Fruit fly (Drosophila melanogaster) whole organism, embryonic: ENCODE results near the gene mAcon1.

ENCODE experiments used
- Ada2b ChIP-seq: fragments of 200-800 bp; sonication (Bioruptor generic); IDR thresholded peaks from 2 replicates; pipeline ENCODE4 v1.3.6; 2022; ENCODE audit warnings: missing biosample characterization, missing genetic modification characterization
- B-H2 ChIP-seq: fragments of 200-800 bp; sonication (Bioruptor generic); optimal IDR thresholded peaks from 2 replicates; lab custom pipeline; 2018; ENCODE audit warnings: missing biosample characterization, mild to moderate bottlenecking, missing genetic modification characterization
- CG10321 ChIP-seq: fragments of 200-800 bp; sonication (Bioruptor generic); IDR thresholded peaks from 2 replicates; pipeline ENCODE4 v1.3.6; 2022; ENCODE audit warnings: missing biosample characterization, missing genetic modification characterization
- CG10979 ChIP-seq: fragments of 200-800 bp; sonication (Bioruptor generic); optimal IDR thresholded peaks from 2 replicates; lab custom pipeline; 2018; ENCODE audit warnings: missing biosample characterization, mild to moderate bottlenecking, missing genetic modification characterization, moderate library complexity
- CG1233 ChIP-seq: fragments of 200-800 bp; sonication (Bioruptor generic); optimal IDR thresholded peaks from 4 replicates; lab custom pipeline; 2018; ENCODE audit warnings: missing biosample characterization, mild to moderate bottlenecking, missing genetic modification characterization
- CG12391 ChIP-seq: fragments of 200-800 bp; sonication (Bioruptor generic); optimal IDR thresholded peaks from 3 replicates; lab custom pipeline; 2018; ENCODE audit warnings: missing biosample characterization, mild to moderate bottlenecking, missing genetic modification characterization, moderate library complexity
- CG13123 ChIP-seq: fragments of 200-800 bp; sonication (Bioruptor generic); optimal IDR thresholded peaks from 2 replicates; lab custom pipeline; 2016; ENCODE audit warnings: missing biosample characterization, missing genetic modification characterization
- CG15479 ChIP-seq: fragments of 200-800 bp; sonication (Bioruptor generic); optimal IDR thresholded peaks from 3 replicates; lab custom pipeline; 2019; ENCODE audit warnings: missing biosample characterization, mild to moderate bottlenecking, missing genetic modification characterization, moderate library complexity
- CG15696 ChIP-seq: fragments of 200-800 bp; sonication (Bioruptor generic); optimal IDR thresholded peaks from 2 replicates; lab custom pipeline; 2019; ENCODE audit warnings: missing biosample characterization, mild to moderate bottlenecking, missing genetic modification characterization, moderate library complexity
- CG17361 ChIP-seq: fragments of 200-800 bp; sonication (Bioruptor generic); IDR thresholded peaks from 3 replicates; pipeline ENCODE4 v1.3.6; 2022; ENCODE audit warnings: missing biosample characterization, missing genetic modification characterization
- CG18262 ChIP-seq: fragments of 200-800 bp; optimal IDR thresholded peaks from 3 replicates; lab custom pipeline; 2019; ENCODE audit warnings: missing biosample characterization, mild to moderate bottlenecking, missing genetic modification characterization, moderate library complexity
- CG18599 ChIP-seq: fragments of 200-800 bp; sonication (Bioruptor generic); optimal IDR thresholded peaks from 3 replicates; lab custom pipeline; 2017; ENCODE audit warnings: missing biosample characterization, missing genetic modification characterization, mild to moderate bottlenecking, moderate library complexity, missing genetic modification reagents
- CG18764 ChIP-seq: fragments of 200-800 bp; sonication (Bioruptor generic); optimal IDR thresholded peaks from 3 replicates; lab custom pipeline; 2016; ENCODE audit warnings: missing biosample characterization, missing genetic modification characterization
- CG4404 ChIP-seq: fragments of 200-800 bp; sonication (Bioruptor generic); IDR thresholded peaks from 2 replicates; pipeline ENCODE4 v1.3.6; 2022; ENCODE audit warnings: missing biosample characterization, missing genetic modification characterization
- CG6689 ChIP-seq: fragments of 200-800 bp; sonication (Bioruptor generic); IDR thresholded peaks from 2 replicates; pipeline ENCODE4 v1.3.6; 2022; ENCODE audit warnings: missing biosample characterization, missing genetic modification characterization
- CG6813 ChIP-seq: fragments of 200-800 bp; sonication (Bioruptor generic); optimal IDR thresholded peaks from 2 replicates; lab custom pipeline; 2017; ENCODE audit warnings: missing biosample characterization, missing genetic modification characterization, mild to moderate bottlenecking, moderate library complexity, missing genetic modification reagents
- CG7357 ChIP-seq: fragments of 200-800 bp; sonication (Bioruptor generic); IDR thresholded peaks from 3 replicates; pipeline ENCODE4 v1.3.6; 2022; ENCODE audit warnings: missing biosample characterization, missing genetic modification characterization
- CG9437 ChIP-seq: fragments of 200-800 bp; sonication (Bioruptor generic); optimal IDR thresholded peaks from 2 replicates; lab custom pipeline; 2018; ENCODE audit warnings: missing biosample characterization, mild to moderate bottlenecking, missing genetic modification characterization
- CG9727 ChIP-seq: fragments of 200-800 bp; sonication (Bioruptor generic); optimal IDR thresholded peaks from 3 replicates; lab custom pipeline; 2017; ENCODE audit warnings: missing biosample characterization, mild to moderate bottlenecking, missing genetic modification characterization
- Chrac-16 ChIP-seq: fragments of 200-800 bp; sonication (Bioruptor generic); optimal IDR thresholded peaks from 3 replicates; lab custom pipeline; 2016; ENCODE audit warnings: missing biosample characterization, missing genetic modification characterization
- Dip2 ChIP-seq: fragments of 200-800 bp; sonication (Bioruptor generic); IDR thresholded peaks from 2 replicates; pipeline ENCODE4 v1.3.6; 2022; ENCODE audit warnings: missing biosample characterization, missing genetic modification characterization
- E2f1 ChIP-seq: fragments of 200-800 bp; sonication (Bioruptor generic); IDR thresholded peaks from 2 replicates; pipeline ENCODE4 v1.3.6; 2022; ENCODE audit warnings: missing biosample characterization, missing genetic modification characterization
- E2f2 ChIP-seq: fragments of 200-800 bp; sonication (Bioruptor generic); IDR thresholded peaks from 2 replicates; pipeline ENCODE4 v1.3.6; 2022; ENCODE audit warnings: missing biosample characterization, missing genetic modification characterization
- GATAe ChIP-seq: fragments of 200-800 bp; sonication (Bioruptor generic); conservative IDR thresholded peaks from 2 replicates; pipeline ENCODE4 v1.3.6; 2022; ENCODE audit warnings: missing biosample characterization, missing genetic modification characterization
- Hmr ChIP-seq: fragments of 200-800 bp; sonication (Bioruptor generic); optimal IDR thresholded peaks from 3 replicates; lab custom pipeline; 2017; ENCODE audit warnings: mild to moderate bottlenecking, missing biosample characterization, missing genetic modification reagents, missing genetic modification characterization
- Lpt ChIP-seq: fragments of >200 bp; optimal IDR thresholded peaks from 2 replicates; lab custom pipeline; 2018; ENCODE audit warnings: missing biosample characterization, missing genetic modification characterization
- Mes4 ChIP-seq: fragments of 200-800 bp; sonication (Bioruptor generic); optimal IDR thresholded peaks from 2 replicates; lab custom pipeline; 2016; ENCODE audit warnings: missing biosample characterization, missing genetic modification characterization
- NC2α ChIP-seq: fragments of 200-800 bp; sonication (Bioruptor generic); optimal IDR thresholded peaks from 2 replicates; lab custom pipeline; 2016; ENCODE audit warnings: missing biosample characterization, missing genetic modification characterization
- NK7.1 ChIP-seq: fragments of 200-800 bp; sonication (Bioruptor generic); optimal IDR thresholded peaks from 3 replicates; lab custom pipeline; 2016; ENCODE audit warnings: missing biosample characterization, missing genetic modification characterization
- TFAM ChIP-seq: fragments of 200-800 bp; sonication (Bioruptor generic); optimal IDR thresholded peaks from 2 replicates; lab custom pipeline; 2017; ENCODE audit warnings: missing biosample characterization, missing genetic modification characterization, inconsistent platforms
- Tbp ChIP-seq: fragments of >200 bp; optimal IDR thresholded peaks from 2 replicates; lab custom pipeline; 2018; ENCODE audit warnings: missing biosample characterization, missing genetic modification characterization
- ap ChIP-seq: fragments of 200-800 bp; sonication (Bioruptor generic); IDR thresholded peaks from 2 replicates; pipeline ENCODE4 v1.3.6; 2022; ENCODE audit warnings: missing biosample characterization, missing genetic modification characterization
- ash1 ChIP-seq: fragments of 200-800 bp; sonication (Bioruptor generic); optimal IDR thresholded peaks from 2 replicates; lab custom pipeline; 2018; ENCODE audit warnings: missing biosample characterization, mild to moderate bottlenecking, missing genetic modification characterization
- cad ChIP-seq: fragments of >200 bp; optimal IDR thresholded peaks from 2 replicates; lab custom pipeline; 2017; ENCODE audit warnings: missing biosample characterization, missing genetic modification characterization
- dan ChIP-seq: fragments of 200-800 bp; sonication (Bioruptor generic); IDR thresholded peaks from 2 replicates; pipeline ENCODE4 v1.3.6; 2022; ENCODE audit warnings: missing biosample characterization, missing genetic modification characterization
- dm ChIP-seq: fragments of 200-800 bp; sonication (Bioruptor generic); optimal IDR thresholded peaks from 3 replicates; lab custom pipeline; 2016; ENCODE audit warnings: missing biosample characterization, missing genetic modification characterization
- dmrt99B ChIP-seq: fragments of 200-800 bp; sonication (Bioruptor generic); optimal IDR thresholded peaks from 2 replicates; lab custom pipeline; 2018; ENCODE audit warnings: missing biosample characterization, mild to moderate bottlenecking, missing genetic modification characterization, moderate library complexity
- gcm ChIP-seq: fragments of 200-800 bp; sonication (Bioruptor generic); optimal IDR thresholded peaks from 2 replicates; lab custom pipeline; 2019; ENCODE audit warnings: missing biosample characterization, mild to moderate bottlenecking, missing genetic modification characterization, moderate library complexity
- grn ChIP-seq: fragments of 200-800 bp; sonication (Bioruptor generic); optimal IDR thresholded peaks from 3 replicates; lab custom pipeline; 2017; ENCODE audit warnings: missing biosample characterization, missing genetic modification characterization
- gsb-n ChIP-seq: fragments of 200-800 bp; sonication (Bioruptor generic); optimal IDR thresholded peaks from 3 replicates; lab custom pipeline; 2018; ENCODE audit warnings: missing biosample characterization, mild to moderate bottlenecking, missing genetic modification characterization
- ham ChIP-seq: fragments of 200-800 bp; sonication (Bioruptor generic); IDR thresholded peaks from 2 replicates; pipeline ENCODE4 v1.3.6; 2022; ENCODE audit warnings: missing biosample characterization, missing genetic modification characterization
- jigr1 ChIP-seq: fragments of 200-800 bp; sonication (Bioruptor generic); IDR thresholded peaks from 3 replicates; pipeline ENCODE4 v1.3.6; 2022; ENCODE audit warnings: missing biosample characterization, missing genetic modification characterization
- lbe ChIP-seq: fragments of 200-800 bp; sonication (Bioruptor generic); optimal IDR thresholded peaks from 2 replicates; lab custom pipeline; 2016; ENCODE audit warnings: missing biosample characterization, mild to moderate bottlenecking, missing genetic modification characterization
- lov ChIP-seq, 2 experiments: fragments of 200-800 bp in 1 of 2; fragments of >200 bp in 1 of 2; sonication (Bioruptor generic) in 1 of 2; IDR thresholded peaks in 1 of 2; optimal IDR thresholded peaks in 1 of 2; 2 replicates in 1 of 2; 3 replicates in 1 of 2; pipeline versions ENCODE4 v1.3.6 to Lab custom; 2017 to 2022; ENCODE audit warnings: missing biosample characterization in 1 of 2, missing genetic modification characterization in 1 of 2
- nau ChIP-seq: fragments of 200-800 bp; sonication (Bioruptor generic); optimal IDR thresholded peaks from 3 replicates; lab custom pipeline; 2017; ENCODE audit warnings: missing biosample characterization, mild to moderate bottlenecking, missing genetic modification characterization, missing genetic modification reagents
- nerfin-1 ChIP-seq: fragments of 200-800 bp; sonication (Bioruptor generic); optimal IDR thresholded peaks from 3 replicates; lab custom pipeline; 2019; ENCODE audit warnings: missing biosample characterization, mild to moderate bottlenecking, missing genetic modification characterization, moderate library complexity
- nerfin-2 ChIP-seq: fragments of 200-800 bp; sonication (Bioruptor generic); IDR thresholded peaks from 2 replicates; pipeline ENCODE4 v1.3.6; 2022; ENCODE audit warnings: missing biosample characterization, missing genetic modification characterization; ENCODE audit not compliant: partially characterized antibody
- pita ChIP-seq: fragments of 200-800 bp; sonication (Bioruptor generic); optimal IDR thresholded peaks from 2 replicates; lab custom pipeline; 2017; ENCODE audit warnings: missing biosample characterization, mild to moderate bottlenecking, missing genetic modification characterization
- psq ChIP-seq: fragments of 200-800 bp; sonication (Bioruptor generic); optimal IDR thresholded peaks from 2 replicates; lab custom pipeline; 2017; ENCODE audit warnings: missing biosample characterization, missing genetic modification characterization
- tap ChIP-seq: fragments of 200-800 bp; optimal IDR thresholded peaks from 3 replicates; lab custom pipeline; 2019; ENCODE audit warnings: missing biosample characterization, mild to moderate bottlenecking, missing genetic modification characterization, moderate library complexity
- z ChIP-seq: fragments of 200-800 bp; sonication (Bioruptor generic); IDR thresholded peaks from 3 replicates; pipeline ENCODE4 v1.3.6; 2022; ENCODE audit warnings: missing biosample characterization, missing genetic modification characterization

Gene mAcon1

dm6 chr2L:21158554-21158953, 9.8 kb upstream of the mAcon1 start, which contains the start of the genes Coq3 and Pld3 (continued):
- TF ChIP-seq CG9727 (GFP tag; lab: Kevin White, UChicago), result peak; percentile 77
- TF ChIP-seq CG15479 (GFP tag; lab: Kevin White, UChicago), result peak; percentile 15
- no peak for TF ChIP-seq Tbp
- TF ChIP-seq lbe (GFP tag; lab: Kevin White, UChicago), result peak; percentile 96
- TF ChIP-seq Hmr (GFP tag; lab: Kevin White, UChicago), result peak; percentile 89
- TF ChIP-seq NK7.1 (GFP tag; lab: Kevin White, UChicago), result peak; percentile 0
- TF ChIP-seq Lpt, result no peak
- TF ChIP-seq pita, result no peak
- no peak for TF ChIP-seq nau
- TF ChIP-seq CG13123 (GFP tag; lab: Kevin White, UChicago), result peak; percentile 57
- TF ChIP-seq dmrt99B, result peak; percentile 86
- no peak for TF ChIP-seq NC2α (GFP tag; lab: Kevin White, UChicago)
- peak; percentile 80 for TF ChIP-seq CG10979 (tag; lab: Kevin White, UChicago)
- no peak for TF ChIP-seq dan (GFP tag; lab: Robert Waterston, UW)
- TF ChIP-seq dm (GFP tag; lab: Kevin White, UChicago), result no peak
- peak; percentile 87 for TF ChIP-seq CG17361
- TF ChIP-seq Mes4, result peak; percentile 23
- TF ChIP-seq CG18599 (GFP tag; lab: Kevin White, UChicago), result peak; percentile 93
- no peak for TF ChIP-seq GATAe
- TF ChIP-seq lov (optimal IDR thresholded peaks at IDR 0.05; lab: Kevin White, UChicago), result no peak
- peak; percentile 80; the same call in 1 of the 3 replicates for TF ChIP-seq lov (GFP tag; IDR thresholded peaks at IDR 0.05; lab: Robert Waterston, UW)
- TF ChIP-seq tap (tag; lab: Kevin White, UChicago), result peak; percentile 72
- TF ChIP-seq gsb-n (tag; lab: Kevin White, UChicago), result peak; percentile 61
- peak; percentile 37 for TF ChIP-seq ash1 (GFP tag; lab: Kevin White, UChicago)
- no peak for TF ChIP-seq nerfin-2 (GFP tag; lab: Robert Waterston, UW)
- 0 out of 2 replicates have a peak, but pooled peaks have one; percentile 23 for TF ChIP-seq CG10321 (GFP tag; lab: Robert Waterston, UW)
- TF ChIP-seq CG12391 (tag; lab: Kevin White, UChicago), result peak; percentile 86
- no peak for TF ChIP-seq ham (GFP tag; lab: Robert Waterston, UW)
- peak; percentile 67 for TF ChIP-seq gcm (GFP tag; lab: Kevin White, UChicago)
- TF ChIP-seq CG15696 (tag; lab: Kevin White, UChicago), result peak; percentile 77
- peak; percentile 69 for TF ChIP-seq Ada2b (GFP tag; lab: Robert Waterston, UW)
- no peak for TF ChIP-seq psq
- peak; percentile 73 for TF ChIP-seq E2f1 (GFP tag; lab: Robert Waterston, UW)
- TF ChIP-seq CG1233 (GFP tag; lab: Kevin White, UChicago), result peak; percentile 78
- TF ChIP-seq E2f2 (GFP tag; lab: Robert Waterston, UW), result peak; percentile 71
- TF ChIP-seq cad (GFP tag; lab: Kevin White, UChicago), result no peak
- peak; percentile 65 for TF ChIP-seq CG4404 (GFP tag; lab: Robert Waterston, UW)
- 0 out of 2 replicates have a peak, but pooled peaks have one; percentile 19 for TF ChIP-seq ap (GFP tag; lab: Robert Waterston, UW)
- TF ChIP-seq z (GFP tag; lab: Robert Waterston, UW), result no peak
- TF ChIP-seq CG18262 (tag; lab: Kevin White, UChicago), result peak; percentile 82
- peak; percentile 65 for TF ChIP-seq CG18764 (GFP tag; lab: Kevin White, UChicago)
- peak; percentile 67 for TF ChIP-seq nerfin-1 (tag; lab: Kevin White, UChicago)
- TF ChIP-seq B-H2 (GFP tag; lab: Kevin White, UChicago), result peak; percentile 87
- TF ChIP-seq CG9437 (GFP tag; lab: Kevin White, UChicago), result peak; percentile 59
- no peak for TF ChIP-seq TFAM (GFP tag; lab: Kevin White, UChicago)
- no peak for TF ChIP-seq Dip2
- TF ChIP-seq jigr1 (GFP tag; lab: Robert Waterston, UW), result no peak
- peak; percentile 82 for TF ChIP-seq CG6689 (GFP tag; lab: Robert Waterston, UW)
- peak; percentile 66 for TF ChIP-seq CG7357 (GFP tag; lab: Robert Waterston, UW)
- TF ChIP-seq Chrac-16, result peak; percentile 76
- peak; percentile 68 for TF ChIP-seq CG6813 (GFP tag; lab: Kevin White, UChicago)
- TF ChIP-seq grn (GFP tag; lab: Kevin White, UChicago), result no peak
